Worm (Caenorhabditis elegans): ENCODE results near the gene R05H5.4.

R05H5.4 gene

ce11 chrII:10200759-10201158 is 953 bp upstream of the R05H5.4 start, which contains the start of gene arv-1 (continued):
- TF ChIP-seq efl-1 (optimal IDR thresholded peaks at IDR 0.05), result peak; percentile 68 to 72
- TF ChIP-seq efl-1 (GFP tag; optimal IDR thresholded peaks at IDR 0.05 in 1 of 2), result peak; percentile 59 to 97
- peak; percentile 89 for TF ChIP-seq lir-3 (tag; optimal IDR thresholded peaks at IDR 0.05; ENCODE audit: poor library complexity)
- TF ChIP-seq ceh-8 (GFP tag; optimal IDR thresholded peaks at IDR 0.05), result no peak
- peak; percentile 79 for TF ChIP-seq nhr-71 (tag; optimal IDR thresholded peaks at IDR 0.05)
- peak; percentile 75 for TF ChIP-seq tbx-2 (tag; optimal IDR thresholded peaks at IDR 0.05)
- no peak for TF ChIP-seq fkh-10 (GFP tag; optimal IDR thresholded peaks at IDR 0.05)
- peak; percentile 75 for TF ChIP-seq irx-1 (tag; optimal IDR thresholded peaks at IDR 0.05)
- TF ChIP-seq ceh-90 (tag; optimal IDR thresholded peaks at IDR 0.05), result peak; percentile 82
- peak; percentile 78 for TF ChIP-seq lin-14 (GFP tag; optimal IDR thresholded peaks at IDR 0.05)
- TF ChIP-seq ceh-88 (GFP tag; IDR thresholded peaks at IDR 0.05), result no peak; the same call in 1 of the 2 replicates
- no peak for TF ChIP-seq aly-2 (tag; optimal IDR thresholded peaks at IDR 0.05)
- TF ChIP-seq blmp-1 (tag; optimal IDR thresholded peaks at IDR 0.05), result peak; percentile 63
- TF ChIP-seq sox-4 (tag; optimal IDR thresholded peaks at IDR 0.05), result peak; percentile 36
- TF ChIP-seq mep-1 (tag; optimal IDR thresholded peaks at IDR 0.05), result peak; percentile 63
- TF ChIP-seq mab-9 (GFP tag; IDR thresholded peaks at IDR 0.05), result no peak
- TF ChIP-seq elt-3 (tag; optimal IDR thresholded peaks at IDR 0.05), result peak in 1 of 6 experiments; percentile 51
- TF ChIP-seq dpl-1 (GFP tag; optimal IDR thresholded peaks at IDR 0.05), result peak; percentile 51 to 72 (median 70)
- no peak for TF ChIP-seq jun-1 (tag; optimal IDR thresholded peaks at IDR 0.05)
- peak; percentile 63 for TF ChIP-seq nhr-19 (GFP tag; conservative IDR thresholded peaks at IDR 0.05)
- peak; percentile 31 for TF ChIP-seq F16B12.6 (tag; optimal IDR thresholded peaks at IDR 0.05)
- peak; percentile 81 for TF ChIP-seq nhr-90 (tag; optimal IDR thresholded peaks at IDR 0.05; ENCODE audit: poor library complexity)
- TF ChIP-seq dsc-1 (tag; optimal IDR thresholded peaks at IDR 0.05), result peak; percentile 65
- peak; percentile 72 for TF ChIP-seq xbp-1 (tag; optimal IDR thresholded peaks at IDR 0.05)
- TF ChIP-seq mef-2 (tag; optimal IDR thresholded peaks at IDR 0.05), result no peak
- peak; percentile 72 for TF ChIP-seq pax-3 (tag; optimal IDR thresholded peaks at IDR 0.05)
- TF ChIP-seq elt-2 (tag; optimal IDR thresholded peaks at IDR 0.05), result peak; percentile 27
- TF ChIP-seq alr-1 (tag; optimal IDR thresholded peaks at IDR 0.05; ENCODE audit: borderline replicate concordance), result no peak
- peak; percentile 70 for TF ChIP-seq snu-23 (GFP tag; optimal IDR thresholded peaks at IDR 0.05)
- TF ChIP-seq nhr-85 (tag), result peak; percentile 67
- TF ChIP-seq C16A3.4 (tag; optimal IDR thresholded peaks at IDR 0.05), result peak; percentile 50
- TF ChIP-seq lsy-2 (tag; optimal IDR thresholded peaks at IDR 0.05), result peak; percentile 82 to 83
- no peak for TF ChIP-seq hlh-17 (GFP tag; optimal IDR thresholded peaks at IDR 0.05; ENCODE audit: borderline replicate concordance)
- no peak for TF ChIP-seq aha-1 (tag; optimal IDR thresholded peaks at IDR 0.05)
- TF ChIP-seq egl-13 (tag; optimal IDR thresholded peaks at IDR 0.05), result peak; percentile 74
- peak; percentile 92 for TF ChIP-seq rnt-1 (tag; optimal IDR thresholded peaks at IDR 0.05)
- TF ChIP-seq lin-35 (GFP tag; optimal IDR thresholded peaks at IDR 0.05), result peak; percentile 43 to 72
- no peak for TF ChIP-seq ceh-63 (GFP tag; optimal IDR thresholded peaks at IDR 0.05)
- no peak for TF ChIP-seq vab-15 (tag; optimal IDR thresholded peaks at IDR 0.05)
- TF ChIP-seq C04F5.9 (tag; optimal IDR thresholded peaks at IDR 0.05), result peak; percentile 52
- peak; percentile 42 for TF ChIP-seq unc-86 (tag; optimal IDR thresholded peaks at IDR 0.05)
- TF ChIP-seq nhr-11 (tag; optimal IDR thresholded peaks at IDR 0.05), result peak; percentile 27
- TF ChIP-seq nhr-76 (tag; optimal IDR thresholded peaks at IDR 0.05), result no peak
- TF ChIP-seq nhr-47 (tag; optimal IDR thresholded peaks at IDR 0.05), result peak; percentile 75
- peak; percentile 61 for TF ChIP-seq swsn-7 (tag; optimal IDR thresholded peaks at IDR 0.05)
